Worm (Caenorhabditis elegans) whole organism, midembryonic: ENCODE data around the gene cyp-13A6.

ENCODE experiments used
- T22C8.4 ChIP-seq: fragments of 200-800 bp; sonication (Bioruptor generic); IDR thresholded peaks from 2 replicates; pipeline ENCODE4 v1.3.6; 2022; ENCODE audit warnings: missing genetic modification characterization, missing compliant biosample characterization
- cog-1 ChIP-seq: sonication (generic microtip); optimal IDR thresholded peaks from 2 replicates; lab custom pipeline; 2016; ENCODE audit warnings: missing genetic modification characterization, missing compliant biosample characterization
- flt-1 ChIP-seq: fragments of 200-800 bp; sonication (Bioruptor generic); IDR thresholded peaks from 2 replicates; pipeline ENCODE4 v1.3.6; 2022; ENCODE audit warnings: missing genetic modification characterization, missing compliant biosample characterization
- klf-2 ChIP-seq: fragments of 200-800 bp; sonication (Bioruptor generic); conservative IDR thresholded peaks from 2 replicates; pipeline ENCODE4 v1.3.6; 2022; ENCODE audit warnings: missing genetic modification reagents, missing genetic modification characterization, missing compliant biosample characterization
- med-1 ChIP-seq: sonication (generic microtip); optimal IDR thresholded peaks from 2 replicates; lab custom pipeline; 2017; ENCODE audit warnings: missing genetic modification characterization, mild to moderate bottlenecking, missing compliant biosample characterization, antibody characterized with exemption, missing genetic modification reagents; ENCODE audit not compliant: insufficient read depth
- ref-1 ChIP-seq: fragments of 200-800 bp; sonication (Bioruptor generic); conservative IDR thresholded peaks from 2 replicates; pipeline ENCODE4 v1.3.6; 2022; ENCODE audit warnings: missing genetic modification reagents, missing genetic modification characterization, missing compliant biosample characterization
- tab-1 ChIP-seq: fragments of 200-800 bp; sonication (Bioruptor generic); IDR thresholded peaks from 2 replicates; pipeline ENCODE4 v1.3.6; 2022; ENCODE audit warnings: missing genetic modification characterization, missing compliant biosample characterization
- ztf-23 ChIP-seq: fragments of 200-800 bp; sonication (Bioruptor generic); IDR thresholded peaks from 2 replicates; pipeline ENCODE4 v1.3.6; 2022; ENCODE audit warnings: missing genetic modification reagents, missing genetic modification characterization, missing compliant biosample characterization
- ztf-29 ChIP-seq: fragments of 200-800 bp; sonication (Bioruptor generic); IDR thresholded peaks from 2 replicates; pipeline ENCODE4 v1.3.6; 2022; ENCODE audit warnings: missing genetic modification reagents, missing genetic modification characterization, missing compliant biosample characterization

The cyp-13A6 gene

DNA sequence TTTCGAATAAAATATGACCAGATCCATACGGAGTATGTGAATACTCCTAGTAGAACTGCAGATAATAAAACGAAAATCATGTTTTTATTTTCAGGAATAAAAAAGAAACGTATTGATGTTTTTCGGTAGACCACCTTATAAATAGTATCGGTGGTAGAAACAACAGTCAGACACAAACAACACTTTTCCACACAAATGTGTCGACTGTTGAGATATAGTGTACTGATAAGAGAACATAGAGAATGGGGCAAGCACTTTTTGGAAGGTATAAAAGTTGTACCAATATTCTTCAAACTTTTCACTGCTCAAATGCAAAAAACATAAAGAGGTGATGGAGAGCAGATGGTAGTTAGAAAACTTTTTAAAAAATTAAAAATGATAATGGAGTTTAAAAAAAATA is at the start of gene cyp-13A6:
TSS of gene cyp-13A6 (minus strand) at position 180 of the 400 bp plus-strand sequence.
- TF ChIP-seq tab-1 (GFP tag; lab: Robert Waterston, UW): no peak
- TF ChIP-seq T22C8.4 (GFP tag; lab: Robert Waterston, UW): no peak
- TF ChIP-seq ref-1 (GFP tag; lab: Robert Waterston, UW): no peak
- TF ChIP-seq klf-2 (GFP tag; lab: Robert Waterston, UW): no peak
- no peak for TF ChIP-seq flt-1 (GFP tag; lab: Robert Waterston, UW)
- TF ChIP-seq med-1 (GFP tag; lab: Kevin White, UChicago): no peak
- TF ChIP-seq cog-1 (tag; lab: Kevin White, UChicago): no peak
- TF ChIP-seq ztf-29 (GFP tag; lab: Robert Waterston, UW): no peak
- no peak for TF ChIP-seq ztf-23

DNA sequence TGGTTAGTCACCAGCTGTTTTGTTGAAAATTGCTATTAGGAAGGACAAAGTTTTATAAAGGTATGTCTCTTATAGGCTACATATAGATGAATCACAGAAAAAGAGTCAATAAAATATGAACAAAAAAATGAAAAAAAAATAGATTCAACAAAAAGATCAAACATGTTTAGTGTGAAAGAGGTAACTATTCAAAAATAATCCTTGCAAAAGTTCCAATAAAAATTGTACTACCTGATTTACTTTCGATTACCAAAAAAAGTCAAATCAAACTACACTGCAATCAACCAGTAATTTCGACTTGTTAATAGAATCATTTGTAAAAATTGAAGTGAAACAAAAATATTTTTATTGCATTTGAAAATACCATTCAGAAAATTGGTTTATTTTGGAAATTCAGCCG is 48.3 kb upstream of the cyp-13A6 start, which contains the start of gene ZK938.10:
TSS of gene ZK938.10 (minus strand) at position 101 of the 400 bp plus-strand sequence.
- no peak for TF ChIP-seq flt-1 (GFP tag; lab: Robert Waterston, UW)
- no peak for TF ChIP-seq T22C8.4 (GFP tag; lab: Robert Waterston, UW)
- TF ChIP-seq klf-2 (GFP tag; lab: Robert Waterston, UW): no peak
- TF ChIP-seq ztf-29 (GFP tag; lab: Robert Waterston, UW): no peak
- no peak for TF ChIP-seq med-1 (GFP tag; lab: Kevin White, UChicago)
- TF ChIP-seq tab-1 (GFP tag; lab: Robert Waterston, UW): no peak
- TF ChIP-seq ref-1 (GFP tag; lab: Robert Waterston, UW): no peak
- no peak for TF ChIP-seq cog-1 (tag; lab: Kevin White, UChicago)
- TF ChIP-seq ztf-23: no peak

DNA sequence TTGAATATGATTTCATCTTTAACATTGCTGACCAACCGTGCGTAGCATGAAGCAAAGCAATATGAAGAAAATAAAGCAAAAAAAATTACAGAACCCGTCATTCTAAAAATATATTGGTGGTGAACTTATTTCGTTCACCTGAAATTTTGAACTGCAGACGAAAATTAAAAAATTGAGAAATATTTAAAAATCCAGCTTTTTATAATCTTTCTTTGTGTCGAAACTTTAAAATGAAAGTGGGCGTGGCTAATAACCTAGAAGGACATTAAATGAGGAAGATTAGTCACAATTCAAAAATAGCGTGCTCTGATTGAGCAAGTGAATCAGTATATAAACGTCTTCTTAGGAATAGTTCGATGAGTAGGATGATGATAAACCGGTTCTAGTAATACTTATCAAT is 46.9 kb upstream of the cyp-13A6 start, which contains the start of gene old-2:
TSS of gene old-2 (minus strand) at position 101 of the 400 bp plus-strand sequence.
- TF ChIP-seq ztf-23 (no peak), ztf-29 (GFP tag; lab: Robert Waterston, UW) (no peak), T22C8.4 (GFP tag; lab: Robert Waterston, UW) (no peak), cog-1 (tag; lab: Kevin White, UChicago) (no peak), med-1 (GFP tag; lab: Kevin White, UChicago) (no peak)

DNA sequence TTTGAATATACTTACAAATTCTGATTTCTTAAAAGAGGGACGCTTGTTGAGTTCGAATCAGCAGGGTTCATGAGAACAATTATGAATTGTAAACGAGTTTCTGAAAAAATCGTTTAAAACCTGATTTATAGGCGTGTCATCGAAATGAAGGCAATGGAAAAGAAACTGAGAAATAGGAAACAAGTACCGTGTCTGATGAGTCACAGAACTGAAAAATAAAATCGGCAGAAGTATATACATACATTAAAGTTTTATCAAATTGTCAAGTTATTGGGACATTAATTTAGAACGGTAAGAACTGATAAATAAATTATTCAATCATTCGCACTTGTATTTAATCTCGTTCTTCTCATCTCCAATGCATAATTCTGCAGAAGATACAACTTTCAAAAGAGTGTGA is 42.6 kb upstream of the cyp-13A6 start, which contains the start of gene chil-9:
TSS of gene chil-9 (minus strand) at position 101 of the 400 bp plus-strand sequence.
- TF ChIP-seq klf-2 (GFP tag; lab: Robert Waterston, UW) (no peak), T22C8.4 (GFP tag; lab: Robert Waterston, UW) (no peak), ztf-23 (no peak), ztf-29 (GFP tag; lab: Robert Waterston, UW) (no peak), ref-1 (GFP tag; lab: Robert Waterston, UW) (no peak), tab-1 (GFP tag; lab: Robert Waterston, UW) (no peak), med-1 (GFP tag; lab: Kevin White, UChicago) (no peak), flt-1 (GFP tag; lab: Robert Waterston, UW) (no peak), cog-1 (tag; lab: Kevin White, UChicago) (no peak)

ce11 chrII:9841985-9842505 is 39.4 kb upstream of the cyp-13A6 start, which contains the start of gene rnh-1.2:
Gene rnh-1.2 (minus strand): TSS chrII:9842035.
- TF ChIP-seq ztf-29 (GFP tag; lab: Robert Waterston, UW) (no peak), T22C8.4 (GFP tag; lab: Robert Waterston, UW) (no peak), tab-1 (GFP tag; lab: Robert Waterston, UW) (no peak), med-1 (GFP tag; lab: Kevin White, UChicago) (no peak), klf-2 (GFP tag; lab: Robert Waterston, UW) (no peak), ztf-23 (no peak), flt-1 (GFP tag; lab: Robert Waterston, UW) (no peak), ref-1 (GFP tag; lab: Robert Waterston, UW) (no peak), cog-1 (tag; lab: Kevin White, UChicago) (no peak)

DNA sequence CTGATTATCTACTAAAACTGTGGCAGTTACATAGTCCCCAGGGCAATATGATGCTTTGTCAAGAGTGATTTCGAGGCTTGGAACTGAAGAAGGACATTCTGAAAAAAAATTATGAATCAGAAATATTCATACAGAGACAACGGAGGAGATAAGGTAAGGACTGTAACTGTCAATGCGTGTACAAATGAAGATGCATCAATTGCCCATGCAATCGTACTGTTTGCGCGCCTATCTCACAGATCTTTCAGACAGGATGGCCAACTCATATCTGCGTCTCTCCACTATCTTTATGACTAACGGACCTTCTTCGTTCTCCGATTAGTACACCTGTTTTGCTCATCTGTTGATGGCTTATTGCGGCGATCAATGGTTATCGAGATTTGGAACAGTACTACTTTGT is 37.7 kb upstream of the cyp-13A6 start, which contains the start of gene ZK938.11:
TSS of gene ZK938.11 (minus strand) at position 101 of the 400 bp plus-strand sequence.
- TF ChIP-seq ztf-29 (GFP tag; lab: Robert Waterston, UW): no peak
- TF ChIP-seq tab-1 (GFP tag; lab: Robert Waterston, UW): no peak
- TF ChIP-seq flt-1 (GFP tag; lab: Robert Waterston, UW): no peak
- TF ChIP-seq med-1 (GFP tag; lab: Kevin White, UChicago): no peak
- TF ChIP-seq cog-1 (tag; lab: Kevin White, UChicago): no peak
- TF ChIP-seq klf-2 (GFP tag; lab: Robert Waterston, UW): no peak
- TF ChIP-seq ztf-23: no peak
- no peak for TF ChIP-seq ref-1 (GFP tag; lab: Robert Waterston, UW)
- TF ChIP-seq T22C8.4 (GFP tag; lab: Robert Waterston, UW): no peak

ce11 chrII:9838260-9838935 is 35.8 kb upstream of the cyp-13A6 start, which contains the start of gene arrd-4:
Gene arrd-4 (minus strand): TSS chrII:9838310.
- TF ChIP-seq T22C8.4 (GFP tag; lab: Robert Waterston, UW) (no peak), tab-1 (GFP tag; lab: Robert Waterston, UW) (0 out of 2 replicates have a peak, but pooled peaks have one; percentile 7)

DNA sequence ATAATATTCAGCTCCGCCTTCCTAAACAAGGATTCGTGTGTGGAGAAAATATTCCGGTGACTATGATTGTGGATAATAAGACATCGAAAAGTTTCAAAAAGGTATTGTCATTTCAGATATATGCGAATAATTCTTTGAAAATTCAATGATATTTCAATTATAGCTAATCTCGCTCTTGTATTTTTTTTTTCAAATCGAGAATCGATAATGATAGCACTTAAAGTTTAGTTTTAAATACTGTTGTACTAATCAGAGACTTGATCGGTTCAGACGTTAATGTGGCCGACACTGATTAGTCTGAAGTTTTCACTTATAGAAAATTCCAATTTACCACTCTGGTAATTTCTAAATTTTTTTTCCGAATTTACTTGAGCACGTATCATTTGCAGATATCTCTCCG is 33.3 kb upstream of the cyp-13A6 start:
- TF ChIP-seq ref-1 (GFP tag; lab: Robert Waterston, UW): no peak
- no peak for TF ChIP-seq med-1 (GFP tag; lab: Kevin White, UChicago)
- TF ChIP-seq flt-1 (GFP tag; lab: Robert Waterston, UW): no peak
- no peak for TF ChIP-seq ztf-23
- TF ChIP-seq T22C8.4 (GFP tag; lab: Robert Waterston, UW): no peak
- TF ChIP-seq cog-1 (tag; lab: Kevin White, UChicago): no peak
- TF ChIP-seq tab-1 (GFP tag; lab: Robert Waterston, UW): no peak
- TF ChIP-seq ztf-29 (GFP tag; lab: Robert Waterston, UW): no peak
- no peak for TF ChIP-seq klf-2 (GFP tag; lab: Robert Waterston, UW)
